Worm (Caenorhabditis elegans): ENCODE measurements around the gene gar-3.

- TF ChIP-seq nhr-237 (tag; optimal IDR thresholded peaks at IDR 0.05), result no peak
- TF ChIP-seq nhr-77 (tag; optimal IDR thresholded peaks at IDR 0.05), result no peak
- no peak for TF ChIP-seq nhr-129 (tag; optimal IDR thresholded peaks at IDR 0.05)
- no peak for TF ChIP-seq ama-1 (optimal IDR thresholded peaks at IDR 0.05)
- TF ChIP-seq blmp-1 (tag; optimal IDR thresholded peaks at IDR 0.05; ENCODE audit: insufficient read depth), result no peak
- TF ChIP-seq nhr-23 (tag; optimal IDR thresholded peaks at IDR 0.05), result no peak
- no peak for TF ChIP-seq zag-1 (tag; optimal IDR thresholded peaks at IDR 0.05)
- TF ChIP-seq unc-62 (GFP tag; optimal IDR thresholded peaks at IDR 0.05), result no peak
- TF ChIP-seq mab-5 (tag; optimal IDR thresholded peaks at IDR 0.05), result no peak
- no peak for TF ChIP-seq gmeb-1 (tag; optimal IDR thresholded peaks at IDR 0.05)
Observed at ce11 chrV:14540932-14541331, 38.6 kb downstream of the gar-3 start.

All from whole organism, L2 larva.